Worm (Caenorhabditis elegans) whole organism, young adult: ENCODE measurements around the gene fbxa-197.

ENCODE experiments used
- B0019.2 ChIP-seq: fragments of 200-800 bp; sonication (Bioruptor generic); conservative IDR thresholded peaks from 2 replicates; pipeline ENCODE4 v1.3.6; 2022; ENCODE audit warnings: missing genetic modification reagents, missing genetic modification characterization, missing compliant biosample characterization
- D2030.7 ChIP-seq: fragments of 200-800 bp; sonication (Bioruptor generic); IDR thresholded peaks from 2 replicates; pipeline ENCODE4 v1.3.6; 2022; ENCODE audit warnings: missing genetic modification reagents, missing genetic modification characterization, missing compliant biosample characterization
- F23B12.7 ChIP-seq: sonication (generic microtip); optimal IDR thresholded peaks from 2 replicates; lab custom pipeline; 2017; ENCODE audit warnings: missing genetic modification characterization, mild to moderate bottlenecking, missing compliant biosample characterization, antibody characterized with exemption, moderate library complexity; ENCODE audit not compliant: insufficient read depth
- F33H1.4 ChIP-seq: fragments of 200-800 bp; sonication (Bioruptor generic); IDR thresholded peaks from 2 replicates; pipeline ENCODE4 v1.3.6; 2022; ENCODE audit warnings: missing genetic modification reagents, missing genetic modification characterization, missing compliant biosample characterization
- F39B2.1 ChIP-seq: fragments of 200-800 bp; sonication (Bioruptor generic); IDR thresholded peaks from 2 replicates; pipeline ENCODE4 v1.3.6; 2022; ENCODE audit warnings: missing genetic modification reagents, missing genetic modification characterization, missing compliant biosample characterization
- F55B11.4 ChIP-seq: sonication (generic microtip); optimal IDR thresholded peaks from 2 replicates; lab custom pipeline; 2016; ENCODE audit warnings: missing compliant biosample characterization, missing genetic modification characterization, borderline replicate concordance; ENCODE audit not compliant: insufficient read depth
- K11D2.4 ChIP-seq: fragments of 200-800 bp; sonication (Bioruptor generic); IDR thresholded peaks from 2 replicates; pipeline ENCODE4 v1.3.6; 2022; ENCODE audit warnings: missing genetic modification reagents, missing genetic modification characterization, missing compliant biosample characterization
- T07F8.4 ChIP-seq: sonication (generic microtip); optimal IDR thresholded peaks from 2 replicates; lab custom pipeline; 2016; ENCODE audit warnings: mild to moderate bottlenecking, missing genetic modification characterization, moderate library complexity, missing compliant biosample characterization
- Y53G8AR.9 ChIP-seq: fragments of 200-800 bp; sonication (Bioruptor generic); conservative IDR thresholded peaks from 2 replicates; pipeline ENCODE4 v1.3.6; 2022; ENCODE audit warnings: missing genetic modification reagents, missing genetic modification characterization, missing compliant biosample characterization
- Y56A3A.18 ChIP-seq: fragments of 200-800 bp; sonication (Bioruptor generic); IDR thresholded peaks from 2 replicates; pipeline ENCODE4 v1.3.6; 2022; ENCODE audit warnings: missing genetic modification reagents, missing genetic modification characterization, missing compliant biosample characterization
- Y67H2A.10 ChIP-seq: fragments of 200-800 bp; sonication (Bioruptor generic); conservative IDR thresholded peaks from 2 replicates; pipeline ENCODE4 v1.3.6; 2022; ENCODE audit warnings: missing genetic modification reagents, missing genetic modification characterization, missing compliant biosample characterization
- Y79H2A.3 ChIP-seq: fragments of 200-800 bp; sonication (Bioruptor generic); conservative IDR thresholded peaks from 2 replicates; pipeline ENCODE4 v1.3.6; 2022; ENCODE audit warnings: missing genetic modification reagents, missing genetic modification characterization, missing compliant biosample characterization
- akir-1 ChIP-seq: fragments of 200-800 bp; sonication (Bioruptor generic); optimal IDR thresholded peaks from 2 replicates; lab custom pipeline; 2018; ENCODE audit warnings: mild to moderate bottlenecking, missing genetic modification characterization, moderate library complexity, missing compliant biosample characterization
- ama-1 ChIP-seq, 3 experiments: fragments of 150-350 bp in 1 of 3; sonication (generic microtip) in 2 of 3; optimal IDR thresholded peaks; 2 replicates each; lab custom pipeline; 2014 to 2018; ENCODE audit warnings: missing biosample characterization in 2 of 3, missing genetic modification characterization in 2 of 3, missing genetic modification reagents in 2 of 3
- attf-5 ChIP-seq: fragments of 200-800 bp; sonication (Bioruptor generic); optimal IDR thresholded peaks from 2 replicates; lab custom pipeline; 2018; ENCODE audit warnings: mild to moderate bottlenecking, missing genetic modification characterization, missing compliant biosample characterization
- attf-6 ChIP-seq: fragments of 200-800 bp; sonication (Bioruptor generic); IDR thresholded peaks from 2 replicates; pipeline ENCODE4 v1.3.6; 2022; ENCODE audit warnings: missing genetic modification reagents, missing genetic modification characterization, missing compliant biosample characterization
- bed-1 ChIP-seq: fragments of 200-800 bp; sonication (Bioruptor generic); IDR thresholded peaks from 2 replicates; pipeline ENCODE4 v1.3.6; 2022; ENCODE audit warnings: missing genetic modification reagents, missing genetic modification characterization, missing compliant biosample characterization
- bed-2 ChIP-seq: fragments of 200-800 bp; sonication (Bioruptor generic); IDR thresholded peaks from 2 replicates; pipeline ENCODE4 v1.3.6; 2022; ENCODE audit warnings: missing genetic modification reagents, missing genetic modification characterization, missing compliant biosample characterization
- ceh-27 ChIP-seq: fragments of 200-800 bp; sonication (Bioruptor generic); optimal IDR thresholded peaks from 2 replicates; lab custom pipeline; 2018; ENCODE audit warnings: mild to moderate bottlenecking, missing genetic modification characterization, moderate library complexity, missing compliant biosample characterization
- ceh-79 ChIP-seq: sonication (generic microtip); optimal IDR thresholded peaks from 2 replicates; lab custom pipeline; 2017; ENCODE audit warnings: mild to moderate bottlenecking, missing genetic modification characterization, missing compliant biosample characterization
- dpff-1 ChIP-seq: sonication (generic microtip); optimal IDR thresholded peaks from 2 replicates; lab custom pipeline; 2017; ENCODE audit warnings: mild to moderate bottlenecking, missing genetic modification characterization, missing compliant biosample characterization
- dpl-1 ChIP-seq: fragments of 150-350 bp; optimal IDR thresholded peaks from 2 replicates; lab custom pipeline; 2014; ENCODE audit warnings: missing biosample characterization, missing genetic modification reagents, missing genetic modification characterization
- gei-17 ChIP-seq: fragments of 200-800 bp; sonication (Bioruptor generic); optimal IDR thresholded peaks from 2 replicates; lab custom pipeline; 2018; ENCODE audit warnings: mild to moderate bottlenecking, missing genetic modification characterization, missing compliant biosample characterization
- hmg-1.2 ChIP-seq: fragments of 200-800 bp; sonication (Bioruptor generic); IDR thresholded peaks from 2 replicates; pipeline ENCODE4 v1.3.6; 2022; ENCODE audit warnings: missing genetic modification reagents, missing genetic modification characterization, missing compliant biosample characterization
- hmg-20 ChIP-seq: fragments of 200-800 bp; sonication (Bioruptor generic); IDR thresholded peaks from 2 replicates; pipeline ENCODE4 v1.3.6; 2022; ENCODE audit warnings: missing genetic modification reagents, missing genetic modification characterization, missing compliant biosample characterization
- lin-54 ChIP-seq: fragments of 200-800 bp; sonication (Bioruptor generic); optimal IDR thresholded peaks from 2 replicates; lab custom pipeline; 2018; ENCODE audit warnings: mild to moderate bottlenecking, missing genetic modification characterization, missing compliant biosample characterization
- lir-1 ChIP-seq: fragments of 200-800 bp; sonication (Bioruptor generic); conservative IDR thresholded peaks from 2 replicates; pipeline ENCODE4 v1.3.6; 2022; ENCODE audit warnings: missing genetic modification reagents, missing genetic modification characterization, missing compliant biosample characterization
- lsl-1 ChIP-seq: fragments of 200-800 bp; sonication (Bioruptor generic); optimal IDR thresholded peaks from 2 replicates; lab custom pipeline; 2018; ENCODE audit warnings: mild to moderate bottlenecking, missing genetic modification characterization, moderate library complexity, missing compliant biosample characterization
- madf-3 ChIP-seq: fragments of 200-800 bp; sonication (Bioruptor generic); IDR thresholded peaks from 2 replicates; pipeline ENCODE4 v1.3.6; 2022; ENCODE audit warnings: missing genetic modification reagents, missing genetic modification characterization, missing compliant biosample characterization
- madf-6 ChIP-seq: fragments of 200-800 bp; sonication (Bioruptor generic); IDR thresholded peaks from 2 replicates; pipeline ENCODE4 v1.3.6; 2022; ENCODE audit warnings: missing genetic modification reagents, missing genetic modification characterization, missing compliant biosample characterization
- madf-8 ChIP-seq: fragments of 200-800 bp; sonication (Bioruptor generic); conservative IDR thresholded peaks from 2 replicates; pipeline ENCODE4 v1.3.6; 2022; ENCODE audit warnings: missing genetic modification reagents, missing genetic modification characterization, missing compliant biosample characterization
- mel-28 ChIP-seq: sonication (generic microtip); optimal IDR thresholded peaks from 2 replicates; lab custom pipeline; 2016; ENCODE audit warnings: borderline replicate concordance, mild to moderate bottlenecking, missing genetic modification characterization, missing compliant biosample characterization
- mes-4 ChIP-seq: sonication (generic microtip); optimal IDR thresholded peaks from 2 replicates; lab custom pipeline; 2016; ENCODE audit warnings: missing genotype, missing genetic modification characterization, missing compliant biosample characterization
- mxl-1 ChIP-seq: sonication (generic microtip); optimal IDR thresholded peaks from 2 replicates; lab custom pipeline; 2016; ENCODE audit warnings: missing genetic modification characterization, missing compliant biosample characterization
- nfya-2 ChIP-seq: fragments of 200-800 bp; sonication (Bioruptor generic); IDR thresholded peaks from 2 replicates; pipeline ENCODE4 v1.3.6; 2022; ENCODE audit warnings: missing genetic modification reagents, missing genetic modification characterization, missing compliant biosample characterization
- nfyb-1 ChIP-seq: fragments of 200-800 bp; sonication (Bioruptor generic); IDR thresholded peaks from 2 replicates; pipeline ENCODE4 v1.3.6; 2022; ENCODE audit warnings: missing genetic modification reagents, missing genetic modification characterization, missing compliant biosample characterization
- nhr-120 ChIP-seq: fragments of 200-800 bp; sonication (Bioruptor generic); IDR thresholded peaks from 2 replicates; pipeline ENCODE4 v1.3.6; 2022; ENCODE audit warnings: missing genetic modification characterization, missing compliant biosample characterization
- nhr-80 ChIP-seq: sonication (generic microtip); optimal IDR thresholded peaks from 2 replicates; lab custom pipeline; 2016; ENCODE audit warnings: missing genetic modification characterization, missing compliant biosample characterization
- pha-4 ChIP-seq: fragments of 150-350 bp; sonication (generic microtip); optimal IDR thresholded peaks from 2 replicates; lab custom pipeline; 2014; ENCODE audit warnings: missing biosample characterization, missing genetic modification reagents, missing genetic modification characterization
- repo-1 ChIP-seq: sonication (generic microtip); optimal IDR thresholded peaks from 2 replicates; lab custom pipeline; 2017; ENCODE audit warnings: mild to moderate bottlenecking, missing genetic modification characterization, missing compliant biosample characterization
- sea-2 ChIP-seq: fragments of 200-800 bp; sonication (Bioruptor generic); IDR thresholded peaks from 2 replicates; pipeline ENCODE4 v1.3.6; 2022; ENCODE audit warnings: missing genetic modification characterization, missing compliant biosample characterization
- unc-130 ChIP-seq: sonication (generic microtip); optimal IDR thresholded peaks from 2 replicates; lab custom pipeline; 2016; ENCODE audit warnings: missing genetic modification reagents, missing genetic modification characterization, missing compliant biosample characterization
- unc-62 ChIP-seq: fragments of 150-350 bp; optimal IDR thresholded peaks from 2 replicates; lab custom pipeline; 2014; ENCODE audit warnings: missing biosample characterization, missing genetic modification reagents, missing genetic modification characterization
- xnd-1 ChIP-seq: sonication (generic microtip); optimal IDR thresholded peaks from 2 replicates; lab custom pipeline; 2016; ENCODE audit warnings: missing genotype, missing genetic modification reagents, missing genetic modification characterization, missing compliant biosample characterization
- ztf-18 ChIP-seq: sonication (generic microtip); optimal IDR thresholded peaks from 2 replicates; lab custom pipeline; 2016; ENCODE audit warnings: missing genotype, mild to moderate bottlenecking, missing genetic modification characterization, missing compliant biosample characterization
- ztf-25 ChIP-seq: fragments of 200-800 bp; sonication (Bioruptor generic); IDR thresholded peaks from 2 replicates; pipeline ENCODE4 v1.3.6; 2022; ENCODE audit warnings: missing genetic modification reagents, missing genetic modification characterization, missing compliant biosample characterization
- ztf-26 ChIP-seq: sonication (generic microtip); optimal IDR thresholded peaks from 2 replicates; lab custom pipeline; 2017; ENCODE audit warnings: missing genetic modification characterization, missing compliant biosample characterization
- ztf-3 ChIP-seq: fragments of 200-800 bp; sonication (Bioruptor generic); optimal IDR thresholded peaks from 2 replicates; lab custom pipeline; 2018; ENCODE audit warnings: mild to moderate bottlenecking, missing genetic modification characterization, missing compliant biosample characterization

Gene fbxa-197

DNA sequence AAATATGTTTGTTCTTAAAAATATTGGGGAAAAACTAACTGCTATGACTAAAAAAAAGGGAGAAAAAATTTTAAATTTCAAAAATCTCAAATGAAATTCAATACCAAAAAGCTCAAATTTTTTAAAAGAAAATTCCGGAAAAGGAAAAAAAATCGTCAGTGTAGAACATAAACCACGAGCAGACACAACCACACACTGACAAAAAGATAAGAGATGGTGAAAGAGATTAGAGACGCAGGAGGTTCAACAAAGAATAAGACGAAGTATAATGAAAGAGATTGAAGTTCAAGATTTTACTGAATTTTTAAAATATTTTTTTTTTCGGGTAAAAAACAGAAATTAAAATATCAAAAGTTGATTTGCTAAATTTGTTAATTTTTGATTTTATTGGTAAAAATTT lies 12.6 kb downstream of the fbxa-197 start:
- TF ChIP-seq F23B12.7 (tag; lab: Kevin White, UChicago) (no peak), lin-54 (GFP tag; lab: Kevin White, UChicago) (no peak)

DNA sequence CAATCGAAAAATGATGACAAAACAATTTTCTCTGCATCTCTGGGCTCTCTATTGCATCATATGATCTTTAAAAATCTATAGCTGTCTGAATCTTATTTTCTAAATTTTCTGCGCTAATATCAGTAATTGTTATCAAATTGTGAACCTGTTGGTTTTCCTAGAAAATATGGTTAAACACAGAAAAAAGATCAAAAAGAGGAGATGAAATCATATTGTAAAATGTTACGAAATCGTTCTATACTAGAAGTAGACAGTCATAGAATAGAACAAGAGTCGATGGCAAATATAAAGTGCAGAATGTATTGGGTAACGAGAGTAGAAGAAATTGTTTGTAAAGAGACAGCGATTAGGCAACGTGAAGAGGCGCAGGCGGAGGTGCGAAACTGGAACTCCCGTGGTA lies 13.2 kb downstream of the fbxa-197 start:
- TF ChIP-seq pha-4: peak; percentile 52
- no peak for TF ChIP-seq ztf-3 (GFP tag; lab: Kevin White, UChicago)
- no peak for TF ChIP-seq dpff-1
- TF ChIP-seq sea-2: no peak
- TF ChIP-seq nhr-120: no peak
- no peak for TF ChIP-seq repo-1 (tag; lab: Kevin White, UChicago)
- no peak for TF ChIP-seq D2030.7 (GFP tag; lab: Robert Waterston, UW)
- no peak for TF ChIP-seq lir-1 (GFP tag; lab: Robert Waterston, UW)
- no peak for TF ChIP-seq gei-17
- TF ChIP-seq madf-3 (GFP tag; lab: Robert Waterston, UW): no peak
- no peak for TF ChIP-seq akir-1 (GFP tag; lab: Kevin White, UChicago)
- no peak for TF ChIP-seq ztf-18 (tag; lab: Kevin White, UChicago)
- peak; percentile 77 for TF ChIP-seq attf-5 (GFP tag; lab: Kevin White, UChicago)
- no peak for TF ChIP-seq Y79H2A.3 (GFP tag; lab: Robert Waterston, UW)
- TF ChIP-seq mel-28 (tag; lab: Kevin White, UChicago): no peak
- TF ChIP-seq nfyb-1 (GFP tag; lab: Robert Waterston, UW): peak; percentile 60; the same call in 1 of the 2 replicates
- no peak for TF ChIP-seq T07F8.4 (tag; lab: Kevin White, UChicago)
- TF ChIP-seq madf-8: no peak
- no peak for TF ChIP-seq F39B2.1 (GFP tag; lab: Robert Waterston, UW)
- no peak for TF ChIP-seq unc-130 (GFP tag; lab: Kevin White, UChicago)
- TF ChIP-seq hmg-1.2 (GFP tag; lab: Robert Waterston, UW): peak; percentile 62; the same call in 1 of the 2 replicates
- no peak for TF ChIP-seq ceh-79 (tag; lab: Kevin White, UChicago)
- no peak for TF ChIP-seq dpl-1 (GFP tag; lab: Kevin White, UChicago)
- TF ChIP-seq ztf-25 (GFP tag; lab: Robert Waterston, UW): no peak
- no peak for TF ChIP-seq F33H1.4 (GFP tag; lab: Robert Waterston, UW)
- no peak for TF ChIP-seq Y56A3A.18 (GFP tag; lab: Robert Waterston, UW)
- no peak for TF ChIP-seq lsl-1 (GFP tag; lab: Kevin White, UChicago)
- TF ChIP-seq unc-62 (GFP tag; lab: Kevin White, UChicago): no peak
- TF ChIP-seq Y67H2A.10 (GFP tag; lab: Robert Waterston, UW): no peak
- TF ChIP-seq ztf-26 (tag; lab: Kevin White, UChicago): no peak
- no peak for TF ChIP-seq ceh-27 (GFP tag; lab: Kevin White, UChicago)
- no peak for TF ChIP-seq F55B11.4 (tag; lab: Kevin White, UChicago)
- TF ChIP-seq Y53G8AR.9 (GFP tag; lab: Robert Waterston, UW): no peak
- peak; percentile 70 for TF ChIP-seq nhr-80 (tag; lab: Kevin White, UChicago)
- TF ChIP-seq xnd-1 (tag; lab: Kevin White, UChicago): no peak
- no peak for TF ChIP-seq mxl-1
- no peak for TF ChIP-seq B0019.2 (GFP tag; lab: Robert Waterston, UW)
- no peak for TF ChIP-seq hmg-20 (GFP tag; lab: Robert Waterston, UW)
- no peak for TF ChIP-seq bed-2
- no peak for TF ChIP-seq attf-6 (GFP tag; lab: Robert Waterston, UW)
- no peak for TF ChIP-seq mes-4 (tag; lab: Kevin White, UChicago)
- TF ChIP-seq nfya-2 (GFP tag; lab: Robert Waterston, UW): no peak
- TF ChIP-seq ama-1 (optimal IDR thresholded peaks at IDR 0.05; lab: Kevin White, UChicago): no peak
- no peak for TF ChIP-seq ama-1 (GFP tag; optimal IDR thresholded peaks at IDR 0.05; lab: Kevin White, UChicago)
- no peak for TF ChIP-seq K11D2.4 (GFP tag; lab: Robert Waterston, UW)
- no peak for TF ChIP-seq madf-6
- no peak for TF ChIP-seq bed-1 (GFP tag; lab: Robert Waterston, UW)
